Fruit fly (Drosophila melanogaster): Measurements from ENCODE around the gene CG7778.

Gene CG7778

dm6 chr2L:8399863-8400598 is 53.6 kb downstream of the CG7778 start, which contains the start of gene CG31898:
TSS of gene CG31898 (plus strand) at chr2L:8400421.
- TF ChIP-seq cas (GFP tag; IDR thresholded peaks at IDR 0.05) (no peak), stwl (tag; optimal IDR thresholded peaks at IDR 0.05) (peak; percentile 58), nerfin-2 (GFP tag; IDR thresholded peaks at IDR 0.05; ENCODE audit: partially characterized antibody) (peak; percentile 48; the same call in 1 of the 2 replicates), chn (GFP tag; optimal IDR thresholded peaks at IDR 0.05) (no peak), E2f2 (GFP tag; IDR thresholded peaks at IDR 0.05) (peak; percentile 94), CG15514 (GFP tag; optimal IDR thresholded peaks at IDR 0.05) (peak; percentile 16), CG11695 (GFP tag; IDR thresholded peaks at IDR 0.05) (no peak), CG7987 (GFP tag; optimal IDR thresholded peaks at IDR 0.05) (no peak), Dll (GFP tag; IDR thresholded peaks at IDR 0.05; ENCODE audit: partially characterized antibody) (peak; percentile 52; the same call in 2 of the 4 replicates), CG10267 (tag; optimal IDR thresholded peaks at IDR 0.05) (peak; percentile 23), Dref (GFP tag; IDR thresholded peaks at IDR 0.05) (peak; percentile 78), Nf-YB (GFP tag; optimal IDR thresholded peaks at IDR 0.05) (no peak), unc-4 (GFP tag; IDR thresholded peaks at IDR 0.05; ENCODE audit: partially characterized antibody) (0 out of 2 replicates have a peak, but pooled peaks have one; percentile 26), CG11560 (tag; IDR thresholded peaks at IDR 0.05) (peak; percentile 96), cwo (GFP tag; optimal IDR thresholded peaks at IDR 0.05) (no peak), CG11696 (GFP tag; IDR thresholded peaks at IDR 0.05) (no peak), Dp (GFP tag; optimal IDR thresholded peaks at IDR 0.05) (peak; percentile 94), Neu2 (GFP tag; optimal IDR thresholded peaks at IDR 0.05; ENCODE audit: borderline replicate concordance) (no peak), Ptx1 (GFP tag; IDR thresholded peaks at IDR 0.05) (no peak), mam (GFP tag; optimal IDR thresholded peaks at IDR 0.05) (no peak), CG2116 (GFP tag; optimal IDR thresholded peaks at IDR 0.05) (peak; percentile 76), CG3281 (GFP tag; optimal IDR thresholded peaks at IDR 0.05) (no peak), Scr (GFP tag; IDR thresholded peaks at IDR 0.05; ENCODE audit: partially characterized antibody) (peak; percentile 41; the same call in 1 of the 2 replicates), btn (GFP tag; optimal IDR thresholded peaks at IDR 0.05) (no peak), lbe (GFP tag; optimal IDR thresholded peaks at IDR 0.05) (peak; percentile 47), trem (tag; optimal IDR thresholded peaks at IDR 0.05) (peak; percentile 21), Tbp (GFP tag; optimal IDR thresholded peaks at IDR 0.05) (no peak), exex (tag; optimal IDR thresholded peaks at IDR 0.05) (peak; percentile 34), CG13287 (GFP tag; IDR thresholded peaks at IDR 0.05; ENCODE audit: partially characterized antibody) (peak; percentile 31; the same call in 1 of the 2 replicates), Mes4 (GFP tag; optimal IDR thresholded peaks at IDR 0.05) (no peak), tio (GFP tag; optimal IDR thresholded peaks at IDR 0.05) (no peak), B-H1 (GFP tag; IDR thresholded peaks at IDR 0.05) (no peak), CG12659 (GFP tag; optimal IDR thresholded peaks at IDR 0.05) (peak; percentile 1), CG14710 (tag; optimal IDR thresholded peaks at IDR 0.05) (peak; percentile 99), twi (tag; optimal IDR thresholded peaks at IDR 0.05) (no peak), CG17361 (GFP tag; IDR thresholded peaks at IDR 0.05) (0 out of 3 replicates have a peak, but pooled peaks have one; percentile 10), HLH4C (GFP tag; IDR thresholded peaks at IDR 0.05; ENCODE audit: partially characterized antibody) (peak; percentile 45; the same call in 1 of the 3 replicates), pzg (GFP tag; optimal IDR thresholded peaks at IDR 0.05) (peak; percentile 43), BEAF-32 (GFP tag; optimal IDR thresholded peaks at IDR 0.05) (peak; percentile 34), Drgx (GFP tag; IDR thresholded peaks at IDR 0.05) (no peak), bbx (GFP tag; IDR thresholded peaks at IDR 0.05; ENCODE audit: partially characterized antibody) (peak; percentile 9; the same call in 1 of the 2 replicates), MBD-R2 (GFP tag; IDR thresholded peaks at IDR 0.05) (peak; percentile 64)

Measured in whole organism, embryonic.